Fruit fly (Drosophila melanogaster) whole organism, embryonic: Measurements from ENCODE around the gene CG9302.

Source experiments
- CG10462 ChIP-seq: fragments of 200-800 bp; sonication (Bioruptor generic); optimal IDR thresholded peaks from 2 replicates; lab custom pipeline; 2016; ENCODE audit warnings: missing biosample characterization, missing genetic modification characterization
- CG11504 ChIP-seq: fragments of 200-800 bp; sonication (Bioruptor generic); optimal IDR thresholded peaks from 3 replicates; lab custom pipeline; 2019; ENCODE audit warnings: missing biosample characterization, mild to moderate bottlenecking, missing genetic modification characterization, moderate library complexity
- CG14014 ChIP-seq: fragments of 200-800 bp; sonication (Bioruptor generic); IDR thresholded peaks from 2 replicates; pipeline ENCODE4 v1.3.6; 2022; ENCODE audit warnings: missing biosample characterization, missing genetic modification characterization
- CG14710 ChIP-seq: fragments of 200-800 bp; sonication (Bioruptor generic); optimal IDR thresholded peaks from 3 replicates; lab custom pipeline; 2019; ENCODE audit warnings: missing biosample characterization, mild to moderate bottlenecking, missing genetic modification characterization, moderate library complexity
- CG1647 ChIP-seq: fragments of 200-800 bp; sonication (Bioruptor generic); optimal IDR thresholded peaks from 3 replicates; lab custom pipeline; 2016; ENCODE audit warnings: missing biosample characterization, missing genetic modification characterization
- CG17568 ChIP-seq: fragments of 200-800 bp; sonication (Bioruptor generic); optimal IDR thresholded peaks from 2 replicates; lab custom pipeline; 2018; ENCODE audit warnings: missing biosample characterization, mild to moderate bottlenecking, missing genetic modification characterization, moderate library complexity
- CG2116 ChIP-seq: fragments of 200-800 bp; sonication (Bioruptor generic); optimal IDR thresholded peaks from 3 replicates; lab custom pipeline; 2018; ENCODE audit warnings: missing biosample characterization, mild to moderate bottlenecking, missing genetic modification characterization
- CG2129 ChIP-seq: fragments of 200-800 bp; sonication (Bioruptor generic); IDR thresholded peaks from 2 replicates; pipeline ENCODE4 v1.3.6; 2022; ENCODE audit warnings: missing biosample characterization, missing genetic modification characterization; ENCODE audit not compliant: partially characterized antibody
- CG2712 ChIP-seq: fragments of 200-800 bp; optimal IDR thresholded peaks from 3 replicates; lab custom pipeline; 2019; ENCODE audit warnings: missing biosample characterization, mild to moderate bottlenecking, missing genetic modification characterization, moderate library complexity
- CG3407 ChIP-seq: fragments of 200-800 bp; sonication (Bioruptor generic); optimal IDR thresholded peaks from 2 replicates; lab custom pipeline; 2018; ENCODE audit warnings: missing biosample characterization, mild to moderate bottlenecking, missing genetic modification characterization
- CG3995 ChIP-seq: fragments of 200-800 bp; sonication (Bioruptor generic); optimal IDR thresholded peaks from 3 replicates; lab custom pipeline; 2016; ENCODE audit warnings: missing biosample characterization, missing genetic modification characterization
- CG7556 ChIP-seq: fragments of 200-800 bp; sonication (Bioruptor generic); optimal IDR thresholded peaks from 2 replicates; lab custom pipeline; 2017; ENCODE audit warnings: missing biosample characterization, mild to moderate bottlenecking, missing genetic modification characterization
- CG7839 ChIP-seq: fragments of 200-800 bp; sonication (Bioruptor generic); optimal IDR thresholded peaks from 3 replicates; lab custom pipeline; 2018; ENCODE audit warnings: missing biosample characterization, mild to moderate bottlenecking, missing genetic modification characterization, moderate library complexity
- CG8290 ChIP-seq, 3 experiments: fragments of 200-800 bp; sonication (Bioruptor generic); optimal IDR thresholded peaks; 2 replicates each; lab custom pipeline; 2016 to 2019; ENCODE audit warnings: missing biosample characterization in 3 of 3, missing genetic modification characterization in 3 of 3, mild to moderate bottlenecking in 2 of 3, moderate library complexity in 1 of 3
- CG8359 ChIP-seq: fragments of 200-800 bp; sonication (Bioruptor generic); optimal IDR thresholded peaks from 2 replicates; lab custom pipeline; 2017; ENCODE audit warnings: missing biosample characterization, mild to moderate bottlenecking, missing genetic modification characterization, borderline replicate concordance
- Dek ChIP-seq: fragments of 200-800 bp; sonication (Bioruptor generic); optimal IDR thresholded peaks from 3 replicates; lab custom pipeline; 2019; ENCODE audit warnings: missing biosample characterization, mild to moderate bottlenecking, missing genetic modification characterization, moderate library complexity
- Hey ChIP-seq: fragments of 200-800 bp; sonication (Bioruptor generic); optimal IDR thresholded peaks from 3 replicates; lab custom pipeline; 2018; ENCODE audit warnings: missing biosample characterization, mild to moderate bottlenecking, missing genetic modification characterization
- Hr3 ChIP-seq: fragments of 200-800 bp; sonication (Bioruptor generic); optimal IDR thresholded peaks from 3 replicates; lab custom pipeline; 2016; ENCODE audit warnings: missing biosample characterization, missing genetic modification characterization
- Hr78 ChIP-seq, 2 experiments: fragments of 200-800 bp in 1 of 2; fragments of >200 bp in 1 of 2; sonication (Bioruptor generic) in 1 of 2; optimal IDR thresholded peaks; 2 replicates each; lab custom pipeline; 2017 to 2019; ENCODE audit warnings: missing biosample characterization in 2 of 2, missing genetic modification characterization in 2 of 2, mild to moderate bottlenecking in 1 of 2, moderate library complexity in 1 of 2
- MTF-1 ChIP-seq: fragments of 200-800 bp; sonication (Bioruptor generic); optimal IDR thresholded peaks from 2 replicates; lab custom pipeline; 2018; ENCODE audit warnings: missing biosample characterization, mild to moderate bottlenecking, missing genetic modification characterization, borderline replicate concordance
- Mad ChIP-seq: fragments of 200-800 bp; sonication (Bioruptor generic); optimal IDR thresholded peaks from 2 replicates; lab custom pipeline; 2016; ENCODE audit warnings: missing biosample characterization, missing genetic modification characterization
- Mes4 ChIP-seq: fragments of 200-800 bp; sonication (Bioruptor generic); optimal IDR thresholded peaks from 2 replicates; lab custom pipeline; 2016; ENCODE audit warnings: missing biosample characterization, missing genetic modification characterization
- Myb ChIP-seq: fragments of 200-800 bp; sonication (Bioruptor generic); optimal IDR thresholded peaks from 2 replicates; lab custom pipeline; 2016; ENCODE audit warnings: missing biosample characterization, missing genetic modification characterization
- Oaz ChIP-seq: fragments of 200-800 bp; sonication (Bioruptor generic); IDR thresholded peaks from 2 replicates; pipeline ENCODE4 v1.3.6; 2022; ENCODE audit warnings: missing biosample characterization, missing genetic modification characterization
- PHDP ChIP-seq: fragments of 200-800 bp; sonication (Bioruptor generic); optimal IDR thresholded peaks from 3 replicates; lab custom pipeline; 2018; ENCODE audit warnings: missing biosample characterization, mild to moderate bottlenecking, missing genetic modification characterization, moderate library complexity
- Poxn ChIP-seq: fragments of 200-800 bp; sonication (Bioruptor generic); IDR thresholded peaks from 2 replicates; pipeline ENCODE4 v1.3.6; 2022; ENCODE audit warnings: missing biosample characterization, missing genetic modification characterization
- Sry-β ChIP-seq: fragments of 200-800 bp; sonication (Bioruptor generic); optimal IDR thresholded peaks from 2 replicates; lab custom pipeline; 2018; ENCODE audit warnings: missing biosample characterization, mild to moderate bottlenecking, missing genetic modification characterization, moderate library complexity
- Ssrp ChIP-seq: fragments of 200-800 bp; sonication (Bioruptor generic); optimal IDR thresholded peaks from 2 replicates; lab custom pipeline; 2018; ENCODE audit warnings: missing biosample characterization, mild to moderate bottlenecking, missing genetic modification characterization, moderate library complexity
- TFAM ChIP-seq: fragments of 200-800 bp; sonication (Bioruptor generic); optimal IDR thresholded peaks from 2 replicates; lab custom pipeline; 2017; ENCODE audit warnings: missing biosample characterization, missing genetic modification characterization, inconsistent platforms
- Taf1 ChIP-seq: fragments of 200-800 bp; sonication (Bioruptor generic); IDR thresholded peaks from 2 replicates; pipeline ENCODE4 v1.3.6; 2022; ENCODE audit warnings: missing biosample characterization, missing genetic modification characterization
- Tbp ChIP-seq: fragments of >200 bp; optimal IDR thresholded peaks from 2 replicates; lab custom pipeline; 2018; ENCODE audit warnings: missing biosample characterization, missing genetic modification characterization
- ash1 ChIP-seq: fragments of 200-800 bp; sonication (Bioruptor generic); optimal IDR thresholded peaks from 2 replicates; lab custom pipeline; 2018; ENCODE audit warnings: missing biosample characterization, mild to moderate bottlenecking, missing genetic modification characterization
- bowl ChIP-seq: fragments of 200-800 bp; sonication (Bioruptor generic); IDR thresholded peaks from 2 replicates; pipeline ENCODE4 v1.3.6; 2022; ENCODE audit warnings: missing biosample characterization, missing genetic modification characterization
- btn ChIP-seq: fragments of 200-800 bp; sonication (Bioruptor generic); optimal IDR thresholded peaks from 2 replicates; lab custom pipeline; 2016; ENCODE audit warnings: missing biosample characterization, missing genetic modification characterization
- cg ChIP-seq: fragments of 200-800 bp; sonication (Bioruptor generic); optimal IDR thresholded peaks from 3 replicates; lab custom pipeline; 2019; ENCODE audit warnings: missing biosample characterization, mild to moderate bottlenecking, missing genetic modification characterization, moderate library complexity
- dimm ChIP-seq: fragments of 200-800 bp; sonication (Bioruptor generic); IDR thresholded peaks from 2 replicates; pipeline ENCODE4 v1.3.6; 2022; ENCODE audit warnings: missing biosample characterization, missing genetic modification characterization
- dm ChIP-seq: fragments of 200-800 bp; sonication (Bioruptor generic); optimal IDR thresholded peaks from 3 replicates; lab custom pipeline; 2016; ENCODE audit warnings: missing biosample characterization, missing genetic modification characterization
- dpn ChIP-seq, 2 experiments: fragments of 200-800 bp; sonication (Bioruptor generic); optimal IDR thresholded peaks; 3 replicates each; lab custom pipeline; 2016; ENCODE audit warnings: missing biosample characterization in 2 of 2, missing genetic modification characterization in 2 of 2
- eve ChIP-seq, 2 experiments: fragments of >200 bp; optimal IDR thresholded peaks; 2 replicates each; lab custom pipeline; 2017; ENCODE audit warnings: missing biosample characterization in 2 of 2, missing genetic modification characterization in 2 of 2
- gt ChIP-seq: fragments of 200-800 bp; sonication (Bioruptor generic); IDR thresholded peaks from 2 replicates; pipeline ENCODE4 v1.3.6; 2022; ENCODE audit warnings: missing biosample characterization, missing genetic modification characterization
- insv ChIP-seq, 2 experiments: fragments of 200-800 bp; sonication (Bioruptor generic); optimal IDR thresholded peaks; 3 replicates each; lab custom pipeline; 2016 to 2018; ENCODE audit warnings: missing biosample characterization in 2 of 2, missing genetic modification characterization in 2 of 2
- nerfin-1 ChIP-seq: fragments of 200-800 bp; sonication (Bioruptor generic); optimal IDR thresholded peaks from 3 replicates; lab custom pipeline; 2019; ENCODE audit warnings: missing biosample characterization, mild to moderate bottlenecking, missing genetic modification characterization, moderate library complexity
- odd ChIP-seq: fragments of 200-800 bp; sonication (Bioruptor generic); optimal IDR thresholded peaks from 2 replicates; lab custom pipeline; 2017; ENCODE audit warnings: missing biosample characterization, mild to moderate bottlenecking, missing genetic modification characterization
- pnt ChIP-seq: fragments of 200-800 bp; sonication (Bioruptor generic); optimal IDR thresholded peaks from 3 replicates; lab custom pipeline; 2016; ENCODE audit warnings: missing biosample characterization, missing genetic modification characterization
- scrt ChIP-seq: fragments of 200-800 bp; sonication (Bioruptor generic); optimal IDR thresholded peaks from 2 replicates; lab custom pipeline; 2018; ENCODE audit warnings: missing biosample characterization, mild to moderate bottlenecking, missing genetic modification characterization, moderate library complexity
- slbo ChIP-seq: fragments of 200-800 bp; sonication (Bioruptor generic); IDR thresholded peaks from 2 replicates; pipeline ENCODE4 v1.3.6; 2022; ENCODE audit warnings: missing biosample characterization, missing genetic modification characterization
- sna ChIP-seq: fragments of 200-800 bp; sonication (Bioruptor generic); IDR thresholded peaks from 2 replicates; pipeline ENCODE4 v1.3.6; 2022; ENCODE audit warnings: missing biosample characterization, missing genetic modification characterization; ENCODE audit not compliant: partially characterized antibody
- tio ChIP-seq: fragments of 200-800 bp; sonication (Bioruptor generic); optimal IDR thresholded peaks from 2 replicates; lab custom pipeline; 2017; ENCODE audit warnings: missing biosample characterization, missing genetic modification characterization, inconsistent platforms
- trem ChIP-seq: fragments of 200-800 bp; optimal IDR thresholded peaks from 3 replicates; lab custom pipeline; 2019; ENCODE audit warnings: missing biosample characterization, mild to moderate bottlenecking, missing genetic modification characterization, moderate library complexity
- z ChIP-seq: fragments of 200-800 bp; sonication (Bioruptor generic); IDR thresholded peaks from 3 replicates; pipeline ENCODE4 v1.3.6; 2022; ENCODE audit warnings: missing biosample characterization, missing genetic modification characterization

The CG9302 gene

dm6 chr2L:13368940-13369339, 9.4 kb downstream of the CG9302 start, which contains the start of gene CG31855:
CG31855 (plus strand) TSS chr2L:13369204.
- TF ChIP-seq CG3407 (GFP tag; lab: Kevin White, UChicago) (peak; percentile 67), CG7839 (peak; percentile 82), btn (no peak), TFAM (GFP tag; lab: Kevin White, UChicago) (no peak), CG8290 (GFP tag; optimal IDR thresholded peaks at IDR 0.05; lab: Kevin White, UChicago) (peak; percentile 72), CG8290 (tag; optimal IDR thresholded peaks at IDR 0.05; lab: Kevin White, UChicago) (no peak), CG10462 (GFP tag; lab: Kevin White, UChicago) (peak; percentile 74), CG1647 (peak; percentile 81), sna (GFP tag; lab: Robert Waterston, UW) (no peak), CG8359 (GFP tag; lab: Kevin White, UChicago) (no peak), CG2712 (tag; lab: Kevin White, UChicago) (peak; percentile 80), z (GFP tag; lab: Robert Waterston, UW) (no peak), CG11504 (peak; percentile 80), eve (GFP tag; optimal IDR thresholded peaks at IDR 0.05; lab: Kevin White, UChicago) (no peak), nerfin-1 (peak; percentile 63), pnt (GFP tag; lab: Kevin White, UChicago) (peak; percentile 47), Hey (tag; lab: Kevin White, UChicago) (peak; percentile 28), scrt (GFP tag; lab: Kevin White, UChicago) (peak; percentile 66), dm (GFP tag; lab: Kevin White, UChicago) (peak; percentile 59), gt (GFP tag; lab: Robert Waterston, UW) (no peak), cg (GFP tag; lab: Kevin White, UChicago) (no peak), Mad (GFP tag; lab: Kevin White, UChicago) (peak; percentile 76), PHDP (tag; lab: Kevin White, UChicago) (peak; percentile 81), CG14014 (peak; percentile 86), Dek (peak; percentile 78), trem (tag; lab: Kevin White, UChicago) (peak; percentile 74), Sry-β (peak; percentile 52), CG2116 (GFP tag; lab: Kevin White, UChicago) (peak; percentile 41), odd (GFP tag; lab: Kevin White, UChicago) (peak; percentile 67), Myb (GFP tag; lab: Kevin White, UChicago) (peak; percentile 65), CG17568 (GFP tag; lab: Kevin White, UChicago) (no peak), Oaz (GFP tag; lab: Robert Waterston, UW) (peak; percentile 57; the same call in 1 of the 2 replicates), Poxn (peak; percentile 41; the same call in 1 of the 2 replicates), ash1 (GFP tag; lab: Kevin White, UChicago) (no peak), CG2129 (no peak), Tbp (GFP tag; lab: Kevin White, UChicago) (no peak), bowl (no peak), slbo (peak; percentile 95), insv (GFP tag; optimal IDR thresholded peaks at IDR 0.05; lab: Kevin White, UChicago) (peak in 1 of 2 experiments; percentile 55), CG7556 (GFP tag; lab: Kevin White, UChicago) (peak; percentile 79), tio (no peak), Hr3 (GFP tag; lab: Kevin White, UChicago) (peak; percentile 82), dpn (GFP tag; optimal IDR thresholded peaks at IDR 0.05; lab: Kevin White, UChicago) (peak; percentile 80 to 90), CG14710 (peak; percentile 71), Mes4 (GFP tag; lab: Kevin White, UChicago) (peak; percentile 49), Ssrp (tag; lab: Kevin White, UChicago) (peak; percentile 63), Hr78 (GFP tag; optimal IDR thresholded peaks at IDR 0.05; lab: Kevin White, UChicago) (no peak), CG3995 (GFP tag; lab: Kevin White, UChicago) (peak; percentile 51), Taf1 (peak; percentile 77), dimm (GFP tag; lab: Robert Waterston, UW) (0 out of 2 replicates have a peak, but pooled peaks have one; percentile 53), MTF-1 (GFP tag; lab: Kevin White, UChicago) (peak; percentile 69)
